Fruit fly (Drosophila melanogaster) whole organism, pupa: ENCODE results near the gene fng.

Experiments used
- CG13204 ChIP-seq: fragments of 200-800 bp; sonication (Bioruptor generic); optimal IDR thresholded peaks from 2 replicates; lab custom pipeline; 2018; ENCODE audit warnings: missing biosample characterization, mild to moderate bottlenecking, missing genetic modification characterization, moderate library complexity
- CG8301 ChIP-seq: fragments of 200-800 bp; sonication (Bioruptor generic); optimal IDR thresholded peaks from 2 replicates; lab custom pipeline; 2018; ENCODE audit warnings: missing biosample characterization, mild to moderate bottlenecking, missing genetic modification characterization
- CG9948 ChIP-seq: fragments of 200-800 bp; sonication (Bioruptor generic); optimal IDR thresholded peaks from 2 replicates; lab custom pipeline; 2018; ENCODE audit warnings: missing biosample characterization, mild to moderate bottlenecking, missing genetic modification characterization, moderate library complexity
- EcR ChIP-seq: fragments of 200-800 bp; sonication (Bioruptor generic); optimal IDR thresholded peaks from 3 replicates; lab custom pipeline; 2019; ENCODE audit warnings: missing biosample characterization, missing genetic modification characterization, mild to moderate bottlenecking, moderate library complexity, missing genetic modification reagents
- Pif1B ChIP-seq: fragments of 200-800 bp; sonication (Bioruptor generic); optimal IDR thresholded peaks from 3 replicates; lab custom pipeline; 2016; ENCODE audit warnings: missing biosample characterization, missing genetic modification characterization
- fd96Ca ChIP-seq: fragments of 200-800 bp; sonication (Bioruptor generic); IDR thresholded peaks from 3 replicates; pipeline ENCODE4 v1.3.6; 2022; ENCODE audit warnings: missing biosample characterization, missing genetic modification characterization
- gl ChIP-seq: fragments of 200-800 bp; sonication (Bioruptor generic); optimal IDR thresholded peaks from 2 replicates; lab custom pipeline; 2018; ENCODE audit warnings: missing biosample characterization, mild to moderate bottlenecking, missing genetic modification characterization
- rn ChIP-seq: fragments of 200-800 bp; sonication (Bioruptor generic); IDR thresholded peaks from 2 replicates; pipeline ENCODE4 v1.3.6; 2022; ENCODE audit warnings: missing biosample characterization, missing genetic modification characterization

dm6 chr3L:20961286-20961685 lies 12.0 kb upstream of the fng start, which contains the start of gene CG11037:
- no peak for TF ChIP-seq fd96Ca (GFP tag; lab: Robert Waterston, UW)
- TF ChIP-seq CG8301 (tag; lab: Kevin White, UChicago): no peak
- TF ChIP-seq Pif1B (GFP tag; lab: Kevin White, UChicago): no peak
- TF ChIP-seq rn (GFP tag; lab: Robert Waterston, UW): no peak
- no peak for TF ChIP-seq gl (tag; lab: Kevin White, UChicago)
- TF ChIP-seq EcR (GFP tag; lab: Kevin White, UChicago): no peak
- TF ChIP-seq CG9948 (tag; lab: Kevin White, UChicago): no peak
- no peak for TF ChIP-seq CG13204 (GFP tag; lab: Kevin White, UChicago)
